Worm (Caenorhabditis elegans): ENCODE data around the gene F46H5.3.

F46H5.3 gene

DNA sequence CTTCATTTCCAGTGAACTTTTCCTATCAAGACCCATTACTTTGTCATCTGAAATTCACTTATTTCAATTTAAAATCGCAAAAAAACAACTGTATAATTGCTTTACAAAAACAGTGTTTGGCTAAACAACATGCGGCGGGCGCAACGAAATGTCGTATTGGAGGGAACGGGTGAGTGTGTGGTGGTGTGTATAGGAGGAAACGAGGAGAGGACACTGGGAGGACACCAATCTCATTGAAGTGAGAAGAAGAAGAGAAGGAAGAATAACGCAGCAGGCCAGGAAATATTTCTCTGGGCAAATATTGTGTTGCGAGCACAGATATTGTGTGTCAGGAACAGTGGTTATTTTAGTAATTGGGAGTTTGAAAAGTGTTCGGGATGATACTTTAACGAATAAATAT, 16.1 kb upstream of the F46H5.3 start, which contains the start of gene F46H5.4 (continued):
- no peak for TF ChIP-seq sox-2 (GFP tag; IDR thresholded peaks at IDR 0.05)
- TF ChIP-seq K09A11.1 (tag; optimal IDR thresholded peaks at IDR 0.05; ENCODE audit: insufficient read depth), result no peak
- no peak for TF ChIP-seq madf-2 (tag; optimal IDR thresholded peaks at IDR 0.05)
- TF ChIP-seq unc-86 (tag; optimal IDR thresholded peaks at IDR 0.05), result no peak
- TF ChIP-seq pha-2 (tag; optimal IDR thresholded peaks at IDR 0.05), result no peak
- no peak for TF ChIP-seq K02D7.2 (tag; optimal IDR thresholded peaks at IDR 0.05)
- no peak for TF ChIP-seq eyg-1 (tag; optimal IDR thresholded peaks at IDR 0.05)
- TF ChIP-seq elt-4 (tag; optimal IDR thresholded peaks at IDR 0.05), result no peak
- no peak for TF ChIP-seq pag-3 (tag; optimal IDR thresholded peaks at IDR 0.05; ENCODE audit: borderline replicate concordance)
- TF ChIP-seq lin-11 (tag; optimal IDR thresholded peaks at IDR 0.05), result no peak
- TF ChIP-seq ceh-14 (tag; optimal IDR thresholded peaks at IDR 0.05), result no peak
- no peak for TF ChIP-seq fkh-10 (GFP tag; optimal IDR thresholded peaks at IDR 0.05)
- no peak for TF ChIP-seq ceh-22 (tag; optimal IDR thresholded peaks at IDR 0.05)
- TF ChIP-seq tbx-2 (tag; optimal IDR thresholded peaks at IDR 0.05), result peak; percentile 50
- TF ChIP-seq ceh-19 (GFP tag; optimal IDR thresholded peaks at IDR 0.05), result peak; percentile 35
- no peak for TF ChIP-seq hlh-15 (tag; optimal IDR thresholded peaks at IDR 0.05)
- TF ChIP-seq syd-9 (tag; optimal IDR thresholded peaks at IDR 0.05), result no peak
- peak; percentile 49 for TF ChIP-seq ref-2 (tag; optimal IDR thresholded peaks at IDR 0.05)
- TF ChIP-seq rnt-1 (tag; optimal IDR thresholded peaks at IDR 0.05), result no peak
- no peak for TF ChIP-seq ceh-6 (GFP tag; optimal IDR thresholded peaks at IDR 0.05)
- TF ChIP-seq ceh-30 (tag; optimal IDR thresholded peaks at IDR 0.05), result no peak
- TF ChIP-seq dve-1 (tag; optimal IDR thresholded peaks at IDR 0.05), result no peak
- TF ChIP-seq nhr-11 (tag; optimal IDR thresholded peaks at IDR 0.05), result no peak
- TF ChIP-seq npax-4 (tag; optimal IDR thresholded peaks at IDR 0.05), result no peak
- no peak for TF ChIP-seq ceh-24 (tag; optimal IDR thresholded peaks at IDR 0.05)
- TF ChIP-seq ceh-45 (GFP tag; IDR thresholded peaks at IDR 0.05), result no peak
- TF ChIP-seq pros-1 (tag; optimal IDR thresholded peaks at IDR 0.05), result no peak
- TF ChIP-seq tbx-7 (tag; optimal IDR thresholded peaks at IDR 0.05), result no peak
- no peak for TF ChIP-seq C08G9.2 (tag; optimal IDR thresholded peaks at IDR 0.05)
- no peak for TF ChIP-seq Y22D7AL.16 (tag; optimal IDR thresholded peaks at IDR 0.05)
- TF ChIP-seq zip-5 (tag; optimal IDR thresholded peaks at IDR 0.05), result no peak
- no peak for TF ChIP-seq ceh-48 (tag; optimal IDR thresholded peaks at IDR 0.05)
- no peak for TF ChIP-seq hlh-8 (tag; optimal IDR thresholded peaks at IDR 0.05)
- TF ChIP-seq ceh-34 (tag; optimal IDR thresholded peaks at IDR 0.05), result no peak
- TF ChIP-seq pqm-1 (tag; optimal IDR thresholded peaks at IDR 0.05), result no peak
- TF ChIP-seq hlh-13 (GFP tag; optimal IDR thresholded peaks at IDR 0.05), result no peak
- no peak for TF ChIP-seq ttx-3 (tag; optimal IDR thresholded peaks at IDR 0.05)
- TF ChIP-seq unc-55 (GFP tag; optimal IDR thresholded peaks at IDR 0.05), result no peak
- no peak for TF ChIP-seq F13H6.1 (tag; optimal IDR thresholded peaks at IDR 0.05)
- TF ChIP-seq ahr-1 (tag; optimal IDR thresholded peaks at IDR 0.05), result no peak
- no peak for TF ChIP-seq pax-1 (tag; optimal IDR thresholded peaks at IDR 0.05)
- peak; percentile 2 for TF ChIP-seq ceh-18 (tag; optimal IDR thresholded peaks at IDR 0.05)
- TF ChIP-seq fkh-6 (tag; optimal IDR thresholded peaks at IDR 0.05), result no peak

DNA sequence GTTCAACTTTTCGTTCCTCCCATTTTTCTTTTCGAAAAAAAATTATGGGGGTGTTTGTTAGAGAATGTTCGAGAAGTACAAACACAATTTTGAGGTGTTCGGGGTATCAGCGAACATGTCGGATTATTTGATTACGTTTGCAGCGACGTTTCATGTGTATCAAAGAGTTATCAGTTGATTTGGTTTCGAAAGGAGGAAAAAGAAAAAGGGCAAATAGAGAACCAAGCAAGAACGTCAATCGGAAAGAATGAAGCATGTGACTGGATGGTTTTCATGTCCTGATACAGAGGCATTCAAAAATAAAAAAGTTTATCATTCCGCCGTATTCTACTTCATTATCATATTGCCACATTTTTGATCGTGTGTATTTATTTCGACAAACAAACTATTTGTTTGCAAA, 6.3 kb upstream of the F46H5.3 start:
- TF ChIP-seq elt-2 (tag; optimal IDR thresholded peaks at IDR 0.05) (peak; percentile 60), tbx-7 (tag; optimal IDR thresholded peaks at IDR 0.05) (no peak)

All from whole organism, late embryonic.